Fruit fly (Drosophila melanogaster): ENCODE measurements around the gene Art6.

The Art6 gene

DNA sequence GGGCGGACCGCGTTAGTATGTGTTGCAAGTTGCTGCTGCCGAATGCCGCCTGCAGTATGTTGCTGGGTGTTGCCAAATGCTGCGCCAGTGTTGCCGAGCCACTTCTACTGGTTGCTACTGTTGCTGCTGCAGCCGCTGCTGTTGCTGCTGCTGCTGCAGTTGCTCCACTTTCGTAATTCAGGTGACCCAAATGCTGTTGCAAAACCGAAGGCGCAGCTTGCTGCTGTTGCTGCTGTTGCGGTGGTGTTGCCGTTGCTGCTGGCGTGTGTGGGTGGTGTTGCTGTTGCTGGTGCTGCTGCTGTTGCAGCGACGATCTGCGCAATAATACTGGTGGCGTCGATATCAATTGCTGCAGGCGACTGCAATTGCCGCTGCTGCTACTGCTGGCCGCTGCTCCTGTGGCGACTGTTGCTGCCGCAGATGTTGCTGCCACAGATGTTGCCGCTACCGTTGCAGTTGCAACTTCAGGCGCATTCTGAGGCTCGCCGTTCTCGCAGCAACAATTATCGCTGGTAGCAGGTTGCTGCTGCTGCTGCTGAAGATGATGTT lies 36.8 kb upstream of the Art6 start:
- TF ChIP-seq ap (GFP tag; IDR thresholded peaks at IDR 0.05), result no peak
- no peak for TF ChIP-seq Dp (GFP tag; optimal IDR thresholded peaks at IDR 0.05)
- TF ChIP-seq CG15269 (tag; optimal IDR thresholded peaks at IDR 0.05), result no peak
- peak; percentile 17 for TF ChIP-seq CG4424 (GFP tag; optimal IDR thresholded peaks at IDR 0.05)
- no peak for TF ChIP-seq CG13123 (GFP tag; optimal IDR thresholded peaks at IDR 0.05)
- TF ChIP-seq HLH54F (GFP tag; optimal IDR thresholded peaks at IDR 0.05), result no peak
- no peak for TF ChIP-seq mam (GFP tag; optimal IDR thresholded peaks at IDR 0.05)
- TF ChIP-seq Oaz (GFP tag; IDR thresholded peaks at IDR 0.05), result no peak
- TF ChIP-seq CG12659 (GFP tag; optimal IDR thresholded peaks at IDR 0.05), result no peak
- TF ChIP-seq CG2116 (GFP tag; optimal IDR thresholded peaks at IDR 0.05), result no peak
- TF ChIP-seq kah (GFP tag; optimal IDR thresholded peaks at IDR 0.05), result no peak
- TF ChIP-seq ro (GFP tag; IDR thresholded peaks at IDR 0.05), result no peak
- no peak for TF ChIP-seq CoRest (tag; optimal IDR thresholded peaks at IDR 0.05)
- TF ChIP-seq Nf-YB (GFP tag; optimal IDR thresholded peaks at IDR 0.05), result no peak
- no peak for TF ChIP-seq CG17802 (tag; optimal IDR thresholded peaks at IDR 0.05)
- TF ChIP-seq CG18764 (GFP tag; optimal IDR thresholded peaks at IDR 0.05), result no peak
- no peak for TF ChIP-seq CG10565 (GFP tag; optimal IDR thresholded peaks at IDR 0.05)
- no peak for TF ChIP-seq jigr1 (GFP tag; IDR thresholded peaks at IDR 0.05)
- no peak for TF ChIP-seq zfh1 (GFP tag; IDR thresholded peaks at IDR 0.05)
- peak; percentile 73 for TF ChIP-seq CG11504 (tag; optimal IDR thresholded peaks at IDR 0.05)
- no peak for TF ChIP-seq CG12236 (GFP tag; optimal IDR thresholded peaks at IDR 0.05)
- no peak for TF ChIP-seq CG13775 (GFP tag; optimal IDR thresholded peaks at IDR 0.05)
- peak; percentile 63 for TF ChIP-seq chm (GFP tag; IDR thresholded peaks at IDR 0.05)
- TF ChIP-seq esg (GFP tag; conservative IDR thresholded peaks at IDR 0.05), result no peak
- TF ChIP-seq en (GFP tag; optimal IDR thresholded peaks at IDR 0.05), result no peak
- no peak for TF ChIP-seq row (GFP tag; IDR thresholded peaks at IDR 0.05)
- TF ChIP-seq CG18476 (GFP tag; optimal IDR thresholded peaks at IDR 0.05), result no peak
- TF ChIP-seq otp (GFP tag; IDR thresholded peaks at IDR 0.05), result 0 out of 3 replicates have a peak, but pooled peaks have one; percentile 14
- TF ChIP-seq wdn (GFP tag; IDR thresholded peaks at IDR 0.05), result no peak
- no peak for TF ChIP-seq usp (GFP tag; optimal IDR thresholded peaks at IDR 0.05)
- no peak for TF ChIP-seq oc (tag; optimal IDR thresholded peaks at IDR 0.05)
- TF ChIP-seq CG8281 (tag; optimal IDR thresholded peaks at IDR 0.05), result no peak
- no peak for TF ChIP-seq gro (GFP tag; optimal IDR thresholded peaks at IDR 0.05)
- no peak for TF ChIP-seq CHES-1-like (GFP tag; optimal IDR thresholded peaks at IDR 0.05)
- no peak for TF ChIP-seq nom (GFP tag; optimal IDR thresholded peaks at IDR 0.05)
- TF ChIP-seq Antp (GFP tag; optimal IDR thresholded peaks at IDR 0.05), result no peak
- TF ChIP-seq gce (GFP tag; IDR thresholded peaks at IDR 0.05), result no peak
- no peak for TF ChIP-seq pros (GFP tag; optimal IDR thresholded peaks at IDR 0.05)
- TF ChIP-seq kni (GFP tag; optimal IDR thresholded peaks at IDR 0.05), result no peak
- TF ChIP-seq CG4328 (GFP tag; optimal IDR thresholded peaks at IDR 0.05), result no peak
- TF ChIP-seq vfl (GFP tag; optimal IDR thresholded peaks at IDR 0.05), result no peak
- TF ChIP-seq CTCF (GFP tag; optimal IDR thresholded peaks at IDR 0.05), result no peak
- no peak for TF ChIP-seq hth (optimal IDR thresholded peaks at IDR 0.05)
- 0 out of 2 replicates have a peak, but pooled peaks have one; percentile 30 for TF ChIP-seq klu (GFP tag; IDR thresholded peaks at IDR 0.05)
- TF ChIP-seq Rx (GFP tag; IDR thresholded peaks at IDR 0.05), result no peak
- no peak for TF ChIP-seq lov (optimal IDR thresholded peaks at IDR 0.05)
- TF ChIP-seq lov (GFP tag; IDR thresholded peaks at IDR 0.05), result peak; percentile 75; the same call in 1 of the 3 replicates
- 0 out of 2 replicates have a peak, but pooled peaks have one; percentile 24 for TF ChIP-seq Drgx (GFP tag; IDR thresholded peaks at IDR 0.05)
- no peak for TF ChIP-seq CG4360 (GFP tag; IDR thresholded peaks at IDR 0.05)
- no peak for TF ChIP-seq Ravus (GFP tag; IDR thresholded peaks at IDR 0.05)
- no peak for TF ChIP-seq fru (optimal IDR thresholded peaks at IDR 0.05)
- no peak for TF ChIP-seq CG8478 (optimal IDR thresholded peaks at IDR 0.05)
- TF ChIP-seq Med (GFP tag), result no peak
- no peak for TF ChIP-seq PHDP (tag; optimal IDR thresholded peaks at IDR 0.05)
